Worm (Caenorhabditis elegans) whole organism, late embryonic: ENCODE results near the gene K08F9.3.

Source experiments
- C08G9.2 ChIP-seq: sonication (generic microtip); optimal IDR thresholded peaks from 2 replicates; lab custom pipeline; 2016; ENCODE audit warnings: mild to moderate bottlenecking, missing genetic modification characterization, moderate library complexity, missing compliant biosample characterization
- C38D4.7 ChIP-seq: fragments of 200-800 bp; sonication (Bioruptor generic); optimal IDR thresholded peaks from 2 replicates; lab custom pipeline; 2018; ENCODE audit warnings: mild to moderate bottlenecking, missing genetic modification characterization, moderate library complexity, missing compliant biosample characterization
- K02D7.2 ChIP-seq: sonication (generic microtip); optimal IDR thresholded peaks from 2 replicates; lab custom pipeline; 2017; ENCODE audit warnings: mild to moderate bottlenecking, missing genetic modification characterization, missing compliant biosample characterization
- K09A11.1 ChIP-seq: sonication (generic microtip); optimal IDR thresholded peaks from 2 replicates; lab custom pipeline; 2017; ENCODE audit warnings: antibody characterized with exemption, mild to moderate bottlenecking, missing genetic modification characterization, missing compliant biosample characterization; ENCODE audit not compliant: insufficient read depth
- T23F11.4 ChIP-seq: fragments of 200-800 bp; sonication (Bioruptor generic); optimal IDR thresholded peaks from 2 replicates; lab custom pipeline; 2018; ENCODE audit warnings: mild to moderate bottlenecking, missing genetic modification characterization, missing compliant biosample characterization
- Y22D7AL.16 ChIP-seq: sonication (generic microtip); optimal IDR thresholded peaks from 2 replicates; lab custom pipeline; 2016; ENCODE audit warnings: missing genetic modification characterization, missing compliant biosample characterization
- ama-1 ChIP-seq: fragments of 150-350 bp; optimal IDR thresholded peaks from 2 replicates; lab custom pipeline; 2014
- ceh-19 ChIP-seq: fragments of 200-800 bp; sonication (Bioruptor generic); optimal IDR thresholded peaks from 2 replicates; lab custom pipeline; 2018; ENCODE audit warnings: mild to moderate bottlenecking, missing genetic modification characterization, missing compliant biosample characterization
- ceh-2 ChIP-seq: sonication (generic microtip); optimal IDR thresholded peaks from 2 replicates; lab custom pipeline; 2016; ENCODE audit warnings: missing genotype, missing genetic modification characterization, missing compliant biosample characterization
- ceh-22 ChIP-seq: sonication (generic microtip); optimal IDR thresholded peaks from 2 replicates; lab custom pipeline; 2017; ENCODE audit warnings: missing biosample characterization, missing genetic modification characterization
- ceh-24 ChIP-seq: sonication (generic microtip); optimal IDR thresholded peaks from 2 replicates; lab custom pipeline; 2016; ENCODE audit warnings: mild to moderate bottlenecking, missing genetic modification characterization, missing compliant biosample characterization
- ceh-30 ChIP-seq: fragments of 150-350 bp; optimal IDR thresholded peaks from 2 replicates; lab custom pipeline; 2014; ENCODE audit warnings: missing biosample characterization, missing genetic modification characterization
- ceh-31 ChIP-seq: sonication (generic microtip); optimal IDR thresholded peaks from 2 replicates; lab custom pipeline; 2016; ENCODE audit warnings: missing genetic modification characterization, missing compliant biosample characterization
- ceh-48 ChIP-seq: sonication (generic microtip); optimal IDR thresholded peaks from 2 replicates; lab custom pipeline; 2016; ENCODE audit warnings: missing genetic modification characterization, inconsistent platforms, missing compliant biosample characterization
- ceh-6 ChIP-seq: fragments of 200-800 bp; sonication (Bioruptor generic); optimal IDR thresholded peaks from 2 replicates; lab custom pipeline; 2018; ENCODE audit warnings: mild to moderate bottlenecking, missing genetic modification characterization, missing compliant biosample characterization
- ceh-9 ChIP-seq: sonication (generic microtip); optimal IDR thresholded peaks from 2 replicates; lab custom pipeline; 2016; ENCODE audit warnings: mild to moderate bottlenecking, missing genetic modification characterization, inconsistent platforms, missing compliant biosample characterization
- che-1 ChIP-seq: sonication (generic microtip); optimal IDR thresholded peaks from 2 replicates; lab custom pipeline; 2016; ENCODE audit warnings: mild to moderate bottlenecking, missing genetic modification characterization, missing compliant biosample characterization
- dve-1 ChIP-seq: sonication (generic microtip); optimal IDR thresholded peaks from 2 replicates; lab custom pipeline; 2017; ENCODE audit warnings: antibody characterized with exemption, mild to moderate bottlenecking, missing genetic modification characterization, missing compliant biosample characterization
- elt-4 ChIP-seq: sonication (generic microtip); optimal IDR thresholded peaks from 2 replicates; lab custom pipeline; 2016; ENCODE audit warnings: missing genetic modification characterization, missing compliant biosample characterization
- fax-1 ChIP-seq: sonication (generic microtip); optimal IDR thresholded peaks from 2 replicates; lab custom pipeline; 2016; ENCODE audit warnings: missing genotype, missing genetic modification characterization, missing compliant biosample characterization
- fkh-6 ChIP-seq: sonication (generic microtip); optimal IDR thresholded peaks from 2 replicates; lab custom pipeline; 2016; ENCODE audit warnings: missing genetic modification characterization, missing compliant biosample characterization
- gmeb-2 ChIP-seq: sonication (generic microtip); optimal IDR thresholded peaks from 2 replicates; lab custom pipeline; 2016; ENCODE audit warnings: missing genetic modification characterization, inconsistent platforms, missing compliant biosample characterization
- hlh-13 ChIP-seq: fragments of 200-800 bp; sonication (Bioruptor generic); optimal IDR thresholded peaks from 2 replicates; lab custom pipeline; 2018; ENCODE audit warnings: mild to moderate bottlenecking, missing genetic modification characterization, missing compliant biosample characterization
- hlh-30 ChIP-seq: sonication (generic microtip); optimal IDR thresholded peaks from 2 replicates; lab custom pipeline; 2017; ENCODE audit warnings: antibody characterized with exemption, missing genetic modification characterization, missing compliant biosample characterization; ENCODE audit not compliant: insufficient read depth
- hlh-6 ChIP-seq: sonication (generic microtip); optimal IDR thresholded peaks from 2 replicates; lab custom pipeline; 2016; ENCODE audit warnings: missing genotype, missing genetic modification characterization, missing compliant biosample characterization
- lim-6 ChIP-seq: sonication (generic microtip); optimal IDR thresholded peaks from 2 replicates; lab custom pipeline; 2016; ENCODE audit warnings: missing genetic modification characterization, missing compliant biosample characterization
- lin-11 ChIP-seq: fragments of 200-800 bp; sonication (Bioruptor generic); optimal IDR thresholded peaks from 2 replicates; lab custom pipeline; 2018; ENCODE audit warnings: mild to moderate bottlenecking, missing genetic modification characterization, missing compliant biosample characterization
- madf-2 ChIP-seq: sonication (generic microtip); optimal IDR thresholded peaks from 2 replicates; lab custom pipeline; 2017; ENCODE audit warnings: missing genetic modification characterization, missing compliant biosample characterization
- mec-3 ChIP-seq: sonication (generic microtip); optimal IDR thresholded peaks from 2 replicates; lab custom pipeline; 2016; ENCODE audit warnings: borderline replicate concordance, missing genetic modification characterization, missing compliant biosample characterization
- nfya-1 ChIP-seq: sonication (generic microtip); optimal IDR thresholded peaks from 2 replicates; lab custom pipeline; 2017; ENCODE audit warnings: missing genetic modification characterization, mild to moderate bottlenecking, missing compliant biosample characterization, antibody characterized with exemption, moderate library complexity
- nhr-11 ChIP-seq: fragments of 150-350 bp; optimal IDR thresholded peaks from 2 replicates; lab custom pipeline; 2014; ENCODE audit warnings: missing biosample characterization, missing genetic modification characterization
- npax-4 ChIP-seq: sonication (generic microtip); optimal IDR thresholded peaks from 2 replicates; lab custom pipeline; 2016; ENCODE audit warnings: missing genetic modification characterization, missing compliant biosample characterization
- odd-2 ChIP-seq: sonication (generic microtip); optimal IDR thresholded peaks from 2 replicates; lab custom pipeline; 2017; ENCODE audit warnings: antibody characterized with exemption, mild to moderate bottlenecking, missing genetic modification characterization, missing compliant biosample characterization
- pag-3 ChIP-seq: sonication (generic microtip); optimal IDR thresholded peaks from 2 replicates; lab custom pipeline; 2016; ENCODE audit warnings: missing compliant biosample characterization, missing genetic modification characterization, borderline replicate concordance
- pax-1 ChIP-seq: fragments of 150-350 bp; optimal IDR thresholded peaks from 2 replicates; lab custom pipeline; 2014; ENCODE audit warnings: missing biosample characterization, missing genetic modification characterization
- pha-2 ChIP-seq: sonication (generic microtip); optimal IDR thresholded peaks from 2 replicates; lab custom pipeline; 2017; ENCODE audit warnings: mild to moderate bottlenecking, missing genetic modification characterization, missing compliant biosample characterization
- pha-4 ChIP-seq: fragments of 150-350 bp; optimal IDR thresholded peaks from 2 replicates; lab custom pipeline; 2018; ENCODE audit warnings: missing biosample characterization, missing genetic modification reagents, missing genetic modification characterization
- pros-1 ChIP-seq: fragments of 150-350 bp; optimal IDR thresholded peaks from 2 replicates; lab custom pipeline; 2014; ENCODE audit warnings: missing biosample characterization, missing genetic modification reagents, missing genetic modification characterization
- ref-2 ChIP-seq: sonication (generic microtip); optimal IDR thresholded peaks from 2 replicates; lab custom pipeline; 2016; ENCODE audit warnings: missing genetic modification characterization, missing compliant biosample characterization
- sdc-2 ChIP-seq: sonication (generic microtip); optimal IDR thresholded peaks from 2 replicates; lab custom pipeline; 2016; ENCODE audit warnings: missing genotype, missing genetic modification characterization, missing compliant biosample characterization
- sox-2 ChIP-seq: fragments of 200-800 bp; sonication (Bioruptor generic); IDR thresholded peaks from 2 replicates; pipeline ENCODE4 v1.3.6; 2022; ENCODE audit warnings: missing genetic modification reagents, missing genetic modification characterization, missing compliant biosample characterization
- sox-4 ChIP-seq: sonication (generic microtip); optimal IDR thresholded peaks from 2 replicates; lab custom pipeline; 2017; ENCODE audit warnings: mild to moderate bottlenecking, missing genetic modification characterization, inconsistent platforms, missing compliant biosample characterization
- syd-9 ChIP-seq: sonication (generic microtip); optimal IDR thresholded peaks from 2 replicates; lab custom pipeline; 2016; ENCODE audit warnings: mild to moderate bottlenecking, missing genetic modification characterization, moderate library complexity, missing compliant biosample characterization
- tbx-2 ChIP-seq: sonication (generic microtip); optimal IDR thresholded peaks from 2 replicates; lab custom pipeline; 2016; ENCODE audit warnings: missing genetic modification characterization, missing compliant biosample characterization
- tbx-7 ChIP-seq: sonication (generic microtip); optimal IDR thresholded peaks from 2 replicates; lab custom pipeline; 2016; ENCODE audit warnings: missing genotype, missing genetic modification characterization, missing compliant biosample characterization
- unc-42 ChIP-seq: sonication (generic microtip); optimal IDR thresholded peaks from 2 replicates; lab custom pipeline; 2016; ENCODE audit warnings: missing genotype, missing genetic modification characterization, missing compliant biosample characterization
- unc-55 ChIP-seq: sonication (generic microtip); optimal IDR thresholded peaks from 2 replicates; lab custom pipeline; 2017; ENCODE audit warnings: missing biosample characterization, missing genetic modification reagents, missing genetic modification characterization
- unc-86 ChIP-seq: sonication (generic microtip); optimal IDR thresholded peaks from 2 replicates; lab custom pipeline; 2016; ENCODE audit warnings: missing genetic modification characterization, missing compliant biosample characterization
- zip-5 ChIP-seq: sonication (generic microtip); optimal IDR thresholded peaks from 2 replicates; lab custom pipeline; 2016; ENCODE audit warnings: missing genetic modification characterization, missing compliant biosample characterization

The K08F9.3 gene

ce11 chrV:15189567-15189966, 49.2 kb downstream of the K08F9.3 start, which contains the start of gene cyn-3 (continued):
- TF ChIP-seq fkh-6 (tag; lab: Kevin White, UChicago) = no peak
- TF ChIP-seq zip-5 (tag; lab: Kevin White, UChicago) = no peak
- peak; percentile 58 for TF ChIP-seq dve-1 (tag; lab: Kevin White, UChicago)
- no peak for TF ChIP-seq madf-2 (tag; lab: Kevin White, UChicago)
- no peak for TF ChIP-seq unc-86 (tag; lab: Kevin White, UChicago)
- TF ChIP-seq ceh-48 (tag; lab: Kevin White, UChicago) = peak; percentile 30
- no peak for TF ChIP-seq tbx-7
- TF ChIP-seq ceh-22 (tag; lab: Kevin White, UChicago) = no peak
- TF ChIP-seq nhr-11 = no peak
- no peak for TF ChIP-seq C08G9.2 (tag; lab: Kevin White, UChicago)
- TF ChIP-seq pha-4 (tag; lab: Kevin White, UChicago) = no peak
- TF ChIP-seq tbx-2 (tag; lab: Kevin White, UChicago) = peak; percentile 16
- no peak for TF ChIP-seq sox-4
- no peak for TF ChIP-seq mec-3 (tag; lab: Kevin White, UChicago)
- no peak for TF ChIP-seq pax-1 (tag; lab: Kevin White, UChicago)
- TF ChIP-seq ceh-24 (tag; lab: Kevin White, UChicago) = no peak
- TF ChIP-seq ama-1 (lab: Kevin White, UChicago) = no peak
- TF ChIP-seq nfya-1 (tag; lab: Kevin White, UChicago) = peak; percentile 66
- TF ChIP-seq, all 69 proteins: peak for 9

DNA sequence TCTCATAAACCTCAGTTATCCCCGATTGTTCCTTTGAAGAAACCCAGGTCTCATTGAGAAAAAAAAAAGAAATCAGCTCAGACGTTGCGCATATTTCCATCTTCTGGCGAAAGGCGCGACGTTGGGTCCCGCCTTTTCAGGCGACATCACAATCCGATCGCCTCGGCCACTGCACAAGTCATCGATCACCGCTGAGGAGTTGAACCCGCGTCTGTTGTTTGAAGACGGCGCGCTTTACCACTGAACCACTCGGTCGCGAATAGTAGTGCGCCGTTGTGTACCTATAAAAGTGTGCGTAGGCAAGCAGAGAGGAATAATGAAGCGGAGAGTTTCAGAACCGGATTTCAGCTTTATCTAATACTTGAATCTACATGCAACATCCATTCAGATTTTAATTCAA, 50.6 kb downstream of the K08F9.3 start, which contains the start of gene Y75B12B.11:
Gene Y75B12B.11 (plus strand): TSS at position 394 of the 400 bp plus-strand sequence.
- TF ChIP-seq C38D4.7 (peak; percentile 86), unc-42 (tag; lab: Kevin White, UChicago) (no peak), pag-3 (no peak), T23F11.4 (peak; percentile 89), mec-3 (tag; lab: Kevin White, UChicago) (peak; percentile 26), madf-2 (tag; lab: Kevin White, UChicago) (peak; percentile 85), C08G9.2 (tag; lab: Kevin White, UChicago) (peak; percentile 82), lin-11 (tag; lab: Kevin White, UChicago) (peak; percentile 81), ref-2 (tag; lab: Kevin White, UChicago) (peak; percentile 87), ceh-24 (tag; lab: Kevin White, UChicago) (peak; percentile 84), pha-4 (tag; lab: Kevin White, UChicago) (no peak), ceh-30 (tag; lab: Kevin White, UChicago) (peak; percentile 82), unc-55 (GFP tag; lab: Kevin White, UChicago) (peak; percentile 8), syd-9 (tag; lab: Kevin White, UChicago) (peak; percentile 91), ceh-2 (tag; lab: Kevin White, UChicago) (peak; percentile 88), ceh-31 (tag; lab: Kevin White, UChicago) (peak; percentile 75), ceh-6 (peak; percentile 87), che-1 (tag; lab: Kevin White, UChicago) (peak; percentile 90), pha-2 (tag; lab: Kevin White, UChicago) (peak; percentile 90), fkh-6 (tag; lab: Kevin White, UChicago) (peak; percentile 86), sox-4 (peak; percentile 87), hlh-13 (GFP tag; lab: Kevin White, UChicago) (peak; percentile 75), zip-5 (tag; lab: Kevin White, UChicago) (peak; percentile 50), nhr-11 (no peak), elt-4 (tag; lab: Kevin White, UChicago) (peak; percentile 82), odd-2 (tag; lab: Kevin White, UChicago) (no peak), pros-1 (tag; lab: Kevin White, UChicago) (peak; percentile 47), Y22D7AL.16 (peak; percentile 77), hlh-6 (peak; percentile 92), ceh-19 (GFP tag; lab: Kevin White, UChicago) (peak; percentile 93), hlh-30 (peak; percentile 67), sox-2 (GFP tag; lab: Robert Waterston, UW) (peak; percentile 62; the same call in 1 of the 2 replicates), K02D7.2 (tag; lab: Kevin White, UChicago) (peak; percentile 85), ceh-9 (peak; percentile 68), gmeb-2 (tag; lab: Kevin White, UChicago) (peak; percentile 80), ceh-22 (tag; lab: Kevin White, UChicago) (no peak), K09A11.1 (peak; percentile 77), fax-1 (tag; lab: Kevin White, UChicago) (peak; percentile 82), npax-4 (tag; lab: Kevin White, UChicago) (peak; percentile 74), sdc-2 (tag; lab: Kevin White, UChicago) (peak; percentile 84), lim-6 (tag; lab: Kevin White, UChicago) (peak; percentile 46), dve-1 (tag; lab: Kevin White, UChicago) (peak; percentile 87)
